Worm (Caenorhabditis elegans) whole organism, L4 larva: ENCODE results near the gene cest-35.1.

ENCODE experiments used
- D1046.2 ChIP-seq: fragments of 200-800 bp; sonication (Bioruptor generic); IDR thresholded peaks from 2 replicates; pipeline ENCODE4 v1.3.6; 2022; ENCODE audit warnings: missing genetic modification characterization, missing compliant biosample characterization
- F37D6.2 ChIP-seq: sonication (generic microtip); optimal IDR thresholded peaks from 2 replicates; lab custom pipeline; 2016; ENCODE audit warnings: mild to moderate bottlenecking, missing genetic modification characterization, missing compliant biosample characterization
- F49E8.2 ChIP-seq: sonication (generic microtip); optimal IDR thresholded peaks from 2 replicates; lab custom pipeline; 2016; ENCODE audit warnings: missing compliant biosample characterization, mild to moderate bottlenecking, missing genetic modification characterization, borderline replicate concordance
- T26A8.4 ChIP-seq: fragments of 200-800 bp; sonication (Bioruptor generic); IDR thresholded peaks from 2 replicates; pipeline ENCODE4 v1.3.6; 2022; ENCODE audit warnings: missing genetic modification characterization, missing compliant biosample characterization
- Y75B8A.6 ChIP-seq: fragments of 200-800 bp; sonication (Bioruptor generic); IDR thresholded peaks from 2 replicates; pipeline ENCODE4 v1.3.6; 2022; ENCODE audit warnings: missing genetic modification reagents, missing genetic modification characterization, missing compliant biosample characterization
- ZK337.2 ChIP-seq: fragments of 200-800 bp; sonication (Bioruptor generic); IDR thresholded peaks from 2 replicates; pipeline ENCODE4 v1.3.6; 2022; ENCODE audit warnings: missing genetic modification reagents, missing genetic modification characterization, missing compliant biosample characterization
- arid-1 ChIP-seq: fragments of 200-800 bp; sonication (Bioruptor generic); conservative IDR thresholded peaks from 2 replicates; pipeline ENCODE4 v1.3.6; 2022; ENCODE audit warnings: missing genetic modification reagents, missing genetic modification characterization, missing compliant biosample characterization
- ceh-32 ChIP-seq: sonication (generic microtip); optimal IDR thresholded peaks from 2 replicates; lab custom pipeline; 2016; ENCODE audit warnings: mild to moderate bottlenecking, missing genetic modification characterization, missing compliant biosample characterization; ENCODE audit not compliant: poor library complexity
- ceh-44 ChIP-seq: fragments of 200-800 bp; sonication (Bioruptor generic); IDR thresholded peaks from 2 replicates; pipeline ENCODE4 v1.3.6; 2022; ENCODE audit warnings: missing genetic modification reagents, missing genetic modification characterization, missing compliant biosample characterization
- ceh-82 ChIP-seq: sonication (generic microtip); optimal IDR thresholded peaks from 2 replicates; lab custom pipeline; 2017; ENCODE audit warnings: missing biosample characterization, missing genetic modification characterization
- ces-1 ChIP-seq: fragments of 150-350 bp; sonication (generic microtip); optimal IDR thresholded peaks from 4 replicates; lab custom pipeline; 2014; ENCODE audit warnings: missing biosample characterization, missing genetic modification reagents, missing genetic modification characterization
- cey-2 ChIP-seq: sonication (generic microtip); optimal IDR thresholded peaks from 3 replicates; lab custom pipeline; 2017; ENCODE audit warnings: missing genetic modification characterization, mild to moderate bottlenecking, missing compliant biosample characterization, antibody characterized with exemption, borderline replicate concordance; ENCODE audit not compliant: insufficient read depth
- ctbp-1 ChIP-seq: fragments of 200-800 bp; sonication (Bioruptor generic); IDR thresholded peaks from 2 replicates; pipeline ENCODE4 v1.3.6; 2022; ENCODE audit warnings: missing genetic modification reagents, missing genetic modification characterization, missing compliant biosample characterization
- daf-12 ChIP-seq: fragments of 150-350 bp; optimal IDR thresholded peaks from 2 replicates; lab custom pipeline; 2014; ENCODE audit warnings: missing biosample characterization, missing genetic modification reagents, missing genetic modification characterization
- daf-16 ChIP-seq, 3 experiments: sonication (generic microtip); optimal IDR thresholded peaks; 2 replicates each; lab custom pipeline; 2016 to 2017; ENCODE audit warnings: missing genetic modification characterization in 3 of 3, missing genetic modification reagents in 3 of 3, mild to moderate bottlenecking in 2 of 3, missing compliant biosample characterization in 2 of 3, missing biosample characterization in 1 of 3, moderate library complexity in 1 of 3
- dmd-6 ChIP-seq: fragments of 200-800 bp; sonication (Bioruptor generic); IDR thresholded peaks from 2 replicates; pipeline ENCODE4 v1.3.6; 2022; ENCODE audit warnings: missing genetic modification reagents, missing genetic modification characterization, missing compliant biosample characterization
- dmd-8 ChIP-seq: fragments of 200-800 bp; sonication (Bioruptor generic); IDR thresholded peaks from 2 replicates; pipeline ENCODE4 v1.3.6; 2022; ENCODE audit warnings: missing genetic modification characterization, missing compliant biosample characterization
- dmd-9 ChIP-seq: fragments of 200-800 bp; sonication (Bioruptor generic); IDR thresholded peaks from 2 replicates; pipeline ENCODE4 v1.3.6; 2022; ENCODE audit warnings: missing genetic modification reagents, missing genetic modification characterization, missing compliant biosample characterization
- dpl-1 ChIP-seq: fragments of 150-350 bp; optimal IDR thresholded peaks from 2 replicates; lab custom pipeline; 2014; ENCODE audit warnings: missing biosample characterization, missing genetic modification reagents, missing genetic modification characterization
- dve-1 ChIP-seq: sonication (generic microtip); optimal IDR thresholded peaks from 2 replicates; lab custom pipeline; 2017; ENCODE audit warnings: antibody characterized with exemption, mild to moderate bottlenecking, missing genetic modification characterization, missing compliant biosample characterization; ENCODE audit not compliant: insufficient read depth
- egl-43 ChIP-seq: fragments of 200-800 bp; sonication (Bioruptor generic); IDR thresholded peaks from 2 replicates; pipeline ENCODE4 v1.3.6; 2022; ENCODE audit warnings: missing genetic modification reagents, missing genetic modification characterization, missing compliant biosample characterization
- fkh-10 ChIP-seq: fragments of 150-350 bp; optimal IDR thresholded peaks from 2 replicates; lab custom pipeline; 2014; ENCODE audit warnings: missing biosample characterization, missing genetic modification reagents, missing genetic modification characterization
- hmg-1.1 ChIP-seq: fragments of 200-800 bp; sonication (Bioruptor generic); IDR thresholded peaks from 2 replicates; pipeline ENCODE4 v1.3.6; 2022; ENCODE audit warnings: missing genetic modification reagents, missing genetic modification characterization, missing compliant biosample characterization
- lin-39 ChIP-seq: fragments of 150-350 bp; optimal IDR thresholded peaks from 2 replicates; lab custom pipeline; 2014; ENCODE audit warnings: missing biosample characterization, missing genetic modification reagents, missing genetic modification characterization
- mdl-1 ChIP-seq, 2 experiments: fragments of 150-350 bp in 1 of 2; sonication (generic microtip) in 1 of 2; optimal IDR thresholded peaks; 2 replicates each; lab custom pipeline; 2014 to 2017; ENCODE audit warnings: missing biosample characterization in 2 of 2, missing genetic modification characterization in 2 of 2
- mxl-2 ChIP-seq: fragments of 200-800 bp; sonication (Bioruptor generic); conservative IDR thresholded peaks from 2 replicates; pipeline ENCODE4 v1.3.6; 2022; ENCODE audit warnings: missing genetic modification reagents, missing genetic modification characterization, missing compliant biosample characterization
- mxl-3 ChIP-seq: fragments of 200-800 bp; sonication (Bioruptor generic); optimal IDR thresholded peaks from 2 replicates; lab custom pipeline; 2018; ENCODE audit warnings: mild to moderate bottlenecking, missing genetic modification characterization, missing compliant biosample characterization
- nhr-10 ChIP-seq: fragments of 150-350 bp; optimal IDR thresholded peaks from 2 replicates; lab custom pipeline; 2014; ENCODE audit warnings: missing biosample characterization, missing genetic modification characterization
- nhr-111 ChIP-seq: fragments of 200-800 bp; sonication (Bioruptor generic); optimal IDR thresholded peaks from 2 replicates; lab custom pipeline; 2018; ENCODE audit warnings: mild to moderate bottlenecking, missing genetic modification characterization, missing compliant biosample characterization
- nhr-28 ChIP-seq: fragments of 150-350 bp; optimal IDR thresholded peaks from 2 replicates; lab custom pipeline; 2014; ENCODE audit warnings: missing biosample characterization, missing genetic modification characterization
- nhr-48 ChIP-seq: sonication (generic microtip); optimal IDR thresholded peaks from 2 replicates; lab custom pipeline; 2016; ENCODE audit warnings: mild to moderate bottlenecking, missing genetic modification characterization, missing compliant biosample characterization
- rbr-2 ChIP-seq: sonication (generic microtip); optimal IDR thresholded peaks from 2 replicates; lab custom pipeline; 2016; ENCODE audit warnings: missing genotype, missing genetic modification characterization, missing compliant biosample characterization
- saeg-2 ChIP-seq: fragments of 200-800 bp; sonication (Bioruptor generic); IDR thresholded peaks from 2 replicates; pipeline ENCODE4 v1.3.6; 2022; ENCODE audit warnings: missing genetic modification reagents, missing genetic modification characterization, missing compliant biosample characterization
- snpc-1.2 ChIP-seq: fragments of 200-800 bp; sonication (Bioruptor generic); IDR thresholded peaks from 2 replicates; pipeline ENCODE4 v1.3.6; 2022; ENCODE audit warnings: missing genetic modification reagents, missing genetic modification characterization, missing compliant biosample characterization
- snpc-4 ChIP-seq: fragments of 150-350 bp; optimal IDR thresholded peaks from 2 replicates; lab custom pipeline; 2014; ENCODE audit warnings: missing biosample characterization, missing genetic modification characterization
- spr-3 ChIP-seq: fragments of 200-800 bp; sonication (Bioruptor generic); optimal IDR thresholded peaks from 2 replicates; lab custom pipeline; 2018; ENCODE audit warnings: mild to moderate bottlenecking, missing genetic modification characterization, missing compliant biosample characterization
- tra-1 ChIP-seq: fragments of 200-800 bp; sonication (Bioruptor generic); IDR thresholded peaks from 2 replicates; pipeline ENCODE4 v1.3.6; 2022; ENCODE audit warnings: missing genetic modification reagents, missing genetic modification characterization, missing compliant biosample characterization
- unc-62 ChIP-seq, 3 experiments: fragments of 150-350 bp in 1 of 3; sonication (generic microtip); optimal IDR thresholded peaks in 2 of 3; peaks in 1 of 3; 1 replicate in 1 of 3; 2 replicates in 2 of 3; lab custom pipeline; 2014 to 2017; ENCODE audit warnings: missing biosample characterization in 3 of 3, missing genetic modification characterization in 3 of 3, missing genetic modification reagents in 3 of 3, missing genotype in 1 of 3
- zfp-3 ChIP-seq: fragments of 200-800 bp; sonication (Bioruptor generic); conservative IDR thresholded peaks from 2 replicates; pipeline ENCODE4 v1.3.6; 2022; ENCODE audit warnings: missing genetic modification reagents, missing genetic modification characterization, missing compliant biosample characterization

Gene cest-35.1

ce11 chrV:5204127-5204526, 38.8 kb downstream of the cest-35.1 start, which contains the start of gene ttc-37 (continued):
- TF ChIP-seq mdl-1 (tag; optimal IDR thresholded peaks at IDR 0.05; lab: Kevin White, UChicago) (no peak), T26A8.4 (GFP tag; lab: Robert Waterston, UW) (no peak), ceh-82 (tag; lab: Kevin White, UChicago) (no peak), lin-39 (tag; lab: Kevin White, UChicago) (no peak), nhr-111 (GFP tag; lab: Kevin White, UChicago) (no peak), mxl-2 (GFP tag; lab: Robert Waterston, UW) (no peak), ceh-44 (no peak), daf-16 (GFP tag; optimal IDR thresholded peaks at IDR 0.05; lab: Kevin White, UChicago) (peak in 1 of 2 experiments; percentile 79), daf-16 (tag; optimal IDR thresholded peaks at IDR 0.05; lab: Kevin White, UChicago) (no peak), arid-1 (GFP tag; lab: Robert Waterston, UW) (no peak), snpc-1.2 (GFP tag; lab: Robert Waterston, UW) (no peak), ctbp-1 (GFP tag; lab: Robert Waterston, UW) (no peak), tra-1 (GFP tag; lab: Robert Waterston, UW) (no peak), mxl-3 (GFP tag; lab: Kevin White, UChicago) (no peak), ZK337.2 (GFP tag; lab: Robert Waterston, UW) (no peak), nhr-48 (tag; lab: Kevin White, UChicago) (no peak), D1046.2 (GFP tag; lab: Robert Waterston, UW) (no peak), spr-3 (GFP tag; lab: Kevin White, UChicago) (no peak), dmd-9 (GFP tag; lab: Robert Waterston, UW) (no peak), dve-1 (tag; lab: Kevin White, UChicago) (no peak), hmg-1.1 (GFP tag; lab: Robert Waterston, UW) (peak; percentile 45; the same call in 1 of the 2 replicates), nhr-10 (tag; lab: Kevin White, UChicago) (no peak), dmd-8 (GFP tag; lab: Robert Waterston, UW) (no peak), dpl-1 (GFP tag; lab: Kevin White, UChicago) (peak; percentile 95)

ce11 chrV:5203643-5204042, 39.3 kb downstream of the cest-35.1 start:
- TF ChIP-seq zfp-3 (GFP tag; lab: Robert Waterston, UW), result no peak
- TF ChIP-seq nhr-48 (tag; lab: Kevin White, UChicago), result no peak
- TF ChIP-seq ceh-82 (tag; lab: Kevin White, UChicago), result no peak
- no peak for TF ChIP-seq dmd-6 (GFP tag; lab: Robert Waterston, UW)
- TF ChIP-seq F49E8.2, result no peak
- TF ChIP-seq saeg-2 (GFP tag; lab: Robert Waterston, UW), result no peak
- no peak for TF ChIP-seq nhr-10 (tag; lab: Kevin White, UChicago)
- TF ChIP-seq daf-12 (tag; lab: Kevin White, UChicago), result no peak
- no peak for TF ChIP-seq snpc-4 (tag; lab: Kevin White, UChicago)

- peak in 1 of 2 experiments; percentile 79 for TF ChIP-seq unc-62 (GFP tag; optimal IDR thresholded peaks at IDR 0.05 in 1 of 2; lab: Kevin White, UChicago)
- TF ChIP-seq unc-62 (tag; optimal IDR thresholded peaks at IDR 0.05; lab: Kevin White, UChicago), result no peak
- TF ChIP-seq fkh-10 (GFP tag; lab: Kevin White, UChicago), result no peak
Observed at ce11 chrV:5201706-5202105, 41.2 kb downstream of the cest-35.1 start.

DNA sequence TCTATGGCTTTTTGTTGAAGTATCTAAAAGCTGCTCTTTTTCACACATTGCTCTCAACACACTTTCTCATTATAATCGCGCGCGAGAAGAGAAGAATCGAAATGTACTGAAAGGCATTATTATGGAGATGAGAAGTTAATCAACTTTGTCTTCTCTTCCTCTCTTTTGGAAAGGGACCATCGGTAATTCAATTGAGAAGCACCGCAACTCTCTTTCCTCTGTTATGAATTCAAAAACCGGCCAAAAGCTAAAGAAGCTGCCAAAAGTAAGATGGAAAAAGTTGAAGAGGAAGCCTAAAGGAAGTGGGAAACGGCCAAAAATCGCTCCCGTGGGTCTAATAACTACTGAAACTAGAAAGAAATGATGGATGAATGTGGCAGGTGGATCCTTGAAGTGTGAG, 42.7 kb downstream of the cest-35.1 start:
- TF ChIP-seq cey-2, result no peak
- no peak for TF ChIP-seq D1046.2 (GFP tag; lab: Robert Waterston, UW)
- peak; percentile 51 for TF ChIP-seq fkh-10 (GFP tag; lab: Kevin White, UChicago)
- TF ChIP-seq daf-16 (GFP tag; optimal IDR thresholded peaks at IDR 0.05; lab: Kevin White, UChicago), result no peak
- TF ChIP-seq daf-16 (tag; optimal IDR thresholded peaks at IDR 0.05; lab: Kevin White, UChicago), result no peak
- no peak for TF ChIP-seq egl-43
- peak; percentile 8 for TF ChIP-seq rbr-2
- no peak for TF ChIP-seq nhr-28 (tag; lab: Kevin White, UChicago)
- no peak for TF ChIP-seq hmg-1.1 (GFP tag; lab: Robert Waterston, UW)
- no peak for TF ChIP-seq F37D6.2 (tag; lab: Kevin White, UChicago)
- peak; percentile 91 for TF ChIP-seq ces-1 (GFP tag; lab: Kevin White, UChicago)
- peak in 1 of 2 experiments; percentile 44 for TF ChIP-seq unc-62 (GFP tag; optimal IDR thresholded peaks at IDR 0.05 in 1 of 2; lab: Kevin White, UChicago)
- no peak for TF ChIP-seq unc-62 (tag; optimal IDR thresholded peaks at IDR 0.05; lab: Kevin White, UChicago)
- TF ChIP-seq Y75B8A.6 (GFP tag; lab: Robert Waterston, UW), result no peak
- TF ChIP-seq ceh-32 (tag; lab: Kevin White, UChicago), result no peak
- no peak for TF ChIP-seq nhr-48 (tag; lab: Kevin White, UChicago)
- no peak for TF ChIP-seq daf-12 (tag; lab: Kevin White, UChicago)
